Worm (Caenorhabditis elegans): ENCODE results near the gene etc-1.

Gene etc-1

DNA sequence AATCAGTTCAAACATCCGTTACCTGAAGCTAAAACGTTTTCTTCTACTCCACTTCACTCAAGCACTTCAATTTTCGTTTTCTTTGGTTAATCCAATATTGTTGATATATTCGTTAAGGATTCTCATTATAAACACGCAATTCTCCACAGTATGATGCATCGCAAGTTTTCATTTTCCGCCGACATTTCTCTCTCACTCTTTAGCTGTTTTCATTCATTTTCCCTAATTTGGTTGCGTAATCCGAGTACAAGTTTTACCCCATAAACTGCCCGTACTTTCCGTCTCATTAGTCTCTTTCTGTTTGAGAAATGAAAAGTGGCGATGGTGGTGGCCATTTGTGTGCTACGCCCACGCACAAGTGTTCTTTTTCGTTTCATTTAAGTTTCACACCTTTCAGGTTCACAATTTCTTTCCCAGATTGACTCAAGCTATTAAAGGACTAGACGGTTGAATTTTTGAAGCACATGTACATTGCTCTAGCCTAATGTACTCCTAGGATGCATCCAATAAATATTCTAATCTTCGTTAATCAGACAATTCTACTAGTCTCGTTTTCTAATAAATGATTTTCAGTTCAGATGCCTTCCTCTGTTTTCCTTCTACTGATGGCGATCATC, 26.8 kb downstream of the etc-1 start, which contains the start of gene C34C6.3:
Gene C34C6.3, plus strand, starts transcription at position 567 of the 617 bp plus-strand sequence.
- TF ChIP-seq nhr-237 (tag; optimal IDR thresholded peaks at IDR 0.05), result no peak

DNA sequence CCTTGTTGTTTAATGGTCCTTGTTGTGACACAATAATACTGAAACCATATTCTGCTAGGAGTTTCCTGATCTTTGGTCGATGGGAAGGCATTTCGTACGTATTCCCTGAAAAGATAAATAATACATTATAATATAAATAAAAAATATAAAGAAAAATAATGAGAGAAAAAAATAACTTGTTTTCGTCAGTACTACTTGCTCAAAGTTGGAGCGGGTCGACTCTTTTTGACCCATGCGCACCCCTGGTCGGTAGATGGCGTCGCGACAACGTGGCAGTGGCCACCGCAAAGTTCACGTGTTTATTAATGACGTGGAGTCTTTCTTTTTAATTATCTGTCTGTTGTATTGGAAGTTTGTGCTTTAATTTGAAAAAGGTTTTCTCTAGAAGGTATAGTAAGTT, 31.1 kb downstream of the etc-1 start, which contains the start of gene C34C6.10:
Gene C34C6.10, minus strand, starts transcription at position 101 of the 400 bp plus-strand sequence.
- TF ChIP-seq daf-12 (tag; optimal IDR thresholded peaks at IDR 0.05) (no peak), elt-3 (tag; optimal IDR thresholded peaks at IDR 0.05) (no peak), hmg-11 (tag; optimal IDR thresholded peaks at IDR 0.05) (no peak), skn-1 (tag; optimal IDR thresholded peaks at IDR 0.05) (no peak), unc-62 (GFP tag; optimal IDR thresholded peaks at IDR 0.05) (no peak), nhr-76 (tag; optimal IDR thresholded peaks at IDR 0.05) (no peak), lsy-12 (tag; optimal IDR thresholded peaks at IDR 0.05) (no peak), mml-1 (tag; optimal IDR thresholded peaks at IDR 0.05) (no peak), mdl-1 (tag; optimal IDR thresholded peaks at IDR 0.05) (no peak), sea-2 (GFP tag; optimal IDR thresholded peaks at IDR 0.05) (no peak), nhr-77 (tag; optimal IDR thresholded peaks at IDR 0.05) (no peak)

DNA sequence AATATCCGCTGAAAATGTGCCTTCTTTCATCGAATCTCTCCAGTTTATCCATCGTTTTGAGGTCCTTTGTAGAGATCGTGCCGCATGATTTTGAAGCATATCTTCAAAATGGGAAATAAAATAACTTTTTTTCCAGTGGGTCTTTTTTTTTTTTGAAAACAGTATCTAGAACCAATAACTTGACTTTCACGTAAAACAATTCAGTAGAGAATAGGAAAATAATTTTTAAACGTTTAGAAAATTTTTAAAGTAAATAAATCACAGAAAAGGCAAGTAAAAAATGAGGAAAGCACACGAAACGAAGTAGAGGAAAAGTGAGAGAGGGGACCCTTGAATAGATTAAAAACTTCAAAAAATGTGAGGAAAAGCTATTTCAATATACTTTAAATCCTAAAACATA, 34.2 kb downstream of the etc-1 start, which contains the start of gene chdh-1:
Gene chdh-1, minus strand, starts transcription at position 101 of the 400 bp plus-strand sequence.
- TF ChIP-seq zag-1 (tag; optimal IDR thresholded peaks at IDR 0.05) (no peak), ceh-9 (tag; optimal IDR thresholded peaks at IDR 0.05) (no peak), lin-15B (tag; optimal IDR thresholded peaks at IDR 0.05) (no peak), ceh-28 (tag; optimal IDR thresholded peaks at IDR 0.05) (no peak), ceh-82 (tag; optimal IDR thresholded peaks at IDR 0.05) (no peak), ceh-16 (tag; optimal IDR thresholded peaks at IDR 0.05) (no peak), egl-5 (tag; optimal IDR thresholded peaks at IDR 0.05) (no peak), hmg-11 (tag; optimal IDR thresholded peaks at IDR 0.05) (no peak), snpc-4 (tag; optimal IDR thresholded peaks at IDR 0.05) (no peak), nhr-25 (tag; optimal IDR thresholded peaks at IDR 0.05) (no peak), nhr-23 (tag; optimal IDR thresholded peaks at IDR 0.05) (no peak), nhr-67 (tag; optimal IDR thresholded peaks at IDR 0.05) (no peak), fkh-10 (GFP tag; optimal IDR thresholded peaks at IDR 0.05) (no peak), aly-2 (tag; optimal IDR thresholded peaks at IDR 0.05) (no peak), sea-2 (GFP tag; optimal IDR thresholded peaks at IDR 0.05) (no peak)

DNA sequence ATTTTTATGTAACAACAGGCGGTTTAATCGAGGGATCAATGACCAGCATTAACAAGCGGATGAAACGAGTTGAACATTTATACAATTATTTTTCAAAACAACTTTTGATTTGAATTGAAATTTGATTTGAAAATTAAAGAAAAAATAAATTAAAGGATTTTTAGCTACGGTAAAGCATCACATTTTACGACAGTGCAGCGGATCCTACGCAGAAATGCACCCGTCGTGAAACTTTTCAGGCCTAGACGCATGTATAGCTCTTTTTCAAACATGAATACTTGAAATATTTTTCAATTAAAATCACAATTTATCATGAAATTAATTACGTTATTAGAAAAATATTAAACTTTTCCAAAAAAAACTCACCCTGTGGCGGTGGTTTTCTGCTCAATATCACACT, 36.4 kb downstream of the etc-1 start:
- no peak for TF ChIP-seq fos-1 (tag; optimal IDR thresholded peaks at IDR 0.05)
- TF ChIP-seq skn-1 (tag; optimal IDR thresholded peaks at IDR 0.05), result no peak
- TF ChIP-seq daf-12 (tag; optimal IDR thresholded peaks at IDR 0.05), result no peak
- TF ChIP-seq pha-4 (tag; optimal IDR thresholded peaks at IDR 0.05), result peak; percentile 14

DNA sequence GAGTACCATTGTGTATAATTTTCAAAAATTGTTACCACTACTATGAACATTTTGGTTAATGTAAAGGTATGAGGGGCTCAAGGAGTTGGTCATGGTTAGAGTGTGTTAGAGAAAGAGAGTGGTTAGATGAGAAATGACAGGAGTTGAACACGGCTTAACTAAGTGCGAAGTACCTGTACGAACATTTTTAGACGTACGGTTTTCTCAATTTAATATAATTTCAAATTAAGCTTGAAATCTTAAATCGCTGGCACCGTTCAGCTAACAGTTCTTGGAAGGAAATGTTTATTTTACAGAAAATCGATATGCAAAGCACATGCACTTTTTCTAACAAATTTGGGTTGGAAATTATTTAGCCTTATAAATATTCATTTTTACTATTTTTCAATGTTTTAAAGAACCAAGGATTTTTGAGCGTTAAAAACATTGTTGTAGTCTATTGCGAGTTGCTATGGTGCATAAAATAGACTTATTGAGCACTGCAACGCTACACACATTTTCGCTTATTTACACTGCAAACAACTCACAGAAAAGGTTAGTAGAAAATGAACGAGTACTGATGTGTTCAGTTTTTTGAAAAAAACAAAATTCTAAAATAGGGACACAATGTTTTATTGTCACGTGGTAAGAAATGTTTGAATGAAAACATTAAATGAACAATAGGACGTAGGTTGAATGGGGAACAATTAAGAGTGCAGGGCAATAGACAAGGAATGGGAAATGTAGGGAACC, 37.2 kb downstream of the etc-1 start, which contains the start of gene sphk-1:
Gene sphk-1, minus strand, starts transcription at position 51 of the 732 bp plus-strand sequence.
- TF ChIP-seq egl-5 (tag; optimal IDR thresholded peaks at IDR 0.05) (no peak), pha-4 (tag; optimal IDR thresholded peaks at IDR 0.05) (peak; percentile 54), nhr-43 (tag; optimal IDR thresholded peaks at IDR 0.05; ENCODE audit: poor library complexity, severe bottlenecking) (no peak), elt-3 (tag; optimal IDR thresholded peaks at IDR 0.05) (no peak)

DNA sequence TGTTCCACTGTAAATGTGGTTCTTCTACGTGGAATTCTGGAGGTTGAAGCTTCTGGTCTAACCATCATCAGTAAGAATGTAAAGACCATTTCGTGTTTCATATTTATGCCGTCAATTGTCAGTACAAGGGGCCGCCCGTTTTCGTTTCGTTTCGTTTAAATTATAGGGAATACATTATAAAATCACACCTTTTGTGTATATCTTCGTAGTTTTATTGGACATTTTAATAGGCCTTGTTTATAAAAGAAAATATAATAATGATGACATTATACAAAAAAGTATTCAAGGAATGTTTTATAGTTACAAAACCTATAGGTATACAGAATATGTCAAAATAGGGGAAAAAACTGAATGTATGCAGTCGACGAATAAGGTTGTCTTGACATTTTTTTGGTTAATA, 39.1 kb downstream of the etc-1 start, which contains the start of gene ceh-7:
Gene ceh-7, minus strand, starts transcription at position 101 of the 400 bp plus-strand sequence.
- TF ChIP-seq fkh-10 (GFP tag; optimal IDR thresholded peaks at IDR 0.05) (no peak), egl-27 (tag; optimal IDR thresholded peaks at IDR 0.05) (no peak)

Measured in whole organism, L3 larva.